Worm (Caenorhabditis elegans): Measurements from ENCODE around the gene R10E9.2.
A peak's percentile ranks its signal among the peaks of the same experiment; 100 is the strongest.

Gene R10E9.2

ce11 chrIII:3955674-3956073, 8.5 kb downstream of the R10E9.2 start (continued):
- TF ChIP-seq hpl-2 (GFP tag; optimal IDR thresholded peaks at IDR 0.05) (no peak), ceh-90 (tag; optimal IDR thresholded peaks at IDR 0.05) (no peak), vab-15 (tag; optimal IDR thresholded peaks at IDR 0.05) (no peak), nhr-76 (tag; optimal IDR thresholded peaks at IDR 0.05) (no peak), nhr-77 (tag; optimal IDR thresholded peaks at IDR 0.05) (no peak), zag-1 (tag; optimal IDR thresholded peaks at IDR 0.05) (no peak), sup-37 (GFP tag; optimal IDR thresholded peaks at IDR 0.05) (no peak), lin-13 (GFP tag; optimal IDR thresholded peaks at IDR 0.05) (no peak)

- no peak for TF ChIP-seq ces-1 (GFP tag; optimal IDR thresholded peaks at IDR 0.05)
- peak; percentile 44 for TF ChIP-seq pax-3 (tag; optimal IDR thresholded peaks at IDR 0.05)
- peak; percentile 91 for TF ChIP-seq dsc-1 (tag; optimal IDR thresholded peaks at IDR 0.05)
- no peak for TF ChIP-seq lin-13 (GFP tag; optimal IDR thresholded peaks at IDR 0.05)
- peak; percentile 48 for TF ChIP-seq nhr-47 (tag; optimal IDR thresholded peaks at IDR 0.05)
- peak; percentile 10 for TF ChIP-seq nhr-71 (tag; optimal IDR thresholded peaks at IDR 0.05)
- TF ChIP-seq unc-86 (tag; optimal IDR thresholded peaks at IDR 0.05): peak; percentile 30
- peak; percentile 79 for TF ChIP-seq sox-4 (tag; optimal IDR thresholded peaks at IDR 0.05)
- no peak for TF ChIP-seq xbp-1 (tag; optimal IDR thresholded peaks at IDR 0.05)
- peak; percentile 80 for TF ChIP-seq fkh-8 (tag; optimal IDR thresholded peaks at IDR 0.05)
- no peak for TF ChIP-seq nhr-85 (tag)
Observed at ce11 chrIII:3954828-3955227, 9.3 kb downstream of the R10E9.2 start.

ce11 chrIII:3954220-3954619, 9.9 kb downstream of the R10E9.2 start:
- TF ChIP-seq nhr-19 (GFP tag; conservative IDR thresholded peaks at IDR 0.05): peak; percentile 49; the same call in 1 of the 2 replicates
- TF ChIP-seq fkh-8 (tag; optimal IDR thresholded peaks at IDR 0.05): peak; percentile 67
- TF ChIP-seq zag-1 (tag; optimal IDR thresholded peaks at IDR 0.05): no peak
- TF ChIP-seq hlh-4 (tag; optimal IDR thresholded peaks at IDR 0.05): no peak
- peak; percentile 34 for TF ChIP-seq rnt-1 (tag; optimal IDR thresholded peaks at IDR 0.05)
- peak; percentile 57 for TF ChIP-seq pax-3 (tag; optimal IDR thresholded peaks at IDR 0.05)
- no peak for TF ChIP-seq egl-27 (tag; optimal IDR thresholded peaks at IDR 0.05)
- TF ChIP-seq lin-14 (GFP tag; optimal IDR thresholded peaks at IDR 0.05): peak; percentile 90
- TF ChIP-seq snu-23 (GFP tag; optimal IDR thresholded peaks at IDR 0.05): peak; percentile 54
- peak in 1 of 2 experiments; percentile 30 for TF ChIP-seq efl-1 (optimal IDR thresholded peaks at IDR 0.05)
- TF ChIP-seq efl-1 (GFP tag; optimal IDR thresholded peaks at IDR 0.05 in 1 of 2): peak in 1 of 2 experiments; percentile 90
- peak; percentile 59 for TF ChIP-seq ama-1 (optimal IDR thresholded peaks at IDR 0.05)
- TF ChIP-seq sup-37 (GFP tag; optimal IDR thresholded peaks at IDR 0.05): no peak
- TF ChIP-seq C04F5.9 (tag; optimal IDR thresholded peaks at IDR 0.05): no peak
- no peak for TF ChIP-seq Y116A8C.19 (tag; optimal IDR thresholded peaks at IDR 0.05; ENCODE audit: borderline replicate concordance)
- TF ChIP-seq ceh-82 (tag; optimal IDR thresholded peaks at IDR 0.05): peak in 1 of 3 experiments; percentile 8
- no peak for TF ChIP-seq hpl-2 (GFP tag; optimal IDR thresholded peaks at IDR 0.05)
- no peak for TF ChIP-seq F16B12.6 (tag; optimal IDR thresholded peaks at IDR 0.05)
- TF ChIP-seq mab-9 (GFP tag; IDR thresholded peaks at IDR 0.05): no peak
- TF ChIP-seq aha-1 (tag; optimal IDR thresholded peaks at IDR 0.05): no peak
- TF ChIP-seq grh-1 (GFP tag; IDR thresholded peaks at IDR 0.05): no peak
- peak; percentile 19 for TF ChIP-seq lin-13 (GFP tag; optimal IDR thresholded peaks at IDR 0.05)
- TF ChIP-seq pag-3 (tag; optimal IDR thresholded peaks at IDR 0.05; ENCODE audit: borderline replicate concordance, insufficient read depth): no peak
- peak; percentile 22 for TF ChIP-seq unc-86 (tag; optimal IDR thresholded peaks at IDR 0.05)
- TF ChIP-seq fkh-10 (GFP tag; optimal IDR thresholded peaks at IDR 0.05): no peak
- no peak for TF ChIP-seq nhr-85 (tag)
- TF ChIP-seq egl-13 (tag; optimal IDR thresholded peaks at IDR 0.05): no peak
- TF ChIP-seq lsy-2 (tag; optimal IDR thresholded peaks at IDR 0.05): peak; percentile 42 to 58
- no peak for TF ChIP-seq nhr-12 (tag; optimal IDR thresholded peaks at IDR 0.05)
- TF ChIP-seq C16A3.4 (tag; optimal IDR thresholded peaks at IDR 0.05): peak; percentile 42
- TF ChIP-seq elt-3 (tag; optimal IDR thresholded peaks at IDR 0.05): no peak
- TF ChIP-seq tbx-2 (tag; optimal IDR thresholded peaks at IDR 0.05): peak; percentile 45
- TF ChIP-seq dpl-1 (GFP tag; optimal IDR thresholded peaks at IDR 0.05): peak in 1 of 3 experiments; percentile 1
- peak; percentile 85 for TF ChIP-seq nhr-71 (tag; optimal IDR thresholded peaks at IDR 0.05)
- TF ChIP-seq dsc-1 (tag; optimal IDR thresholded peaks at IDR 0.05): peak; percentile 46
- TF ChIP-seq isw-1 (GFP tag; IDR thresholded peaks at IDR 0.05): no peak
- TF ChIP-seq snpc-4 (tag; optimal IDR thresholded peaks at IDR 0.05): no peak
- no peak for TF ChIP-seq mef-2 (tag; optimal IDR thresholded peaks at IDR 0.05)
- TF ChIP-seq ceh-63 (GFP tag; optimal IDR thresholded peaks at IDR 0.05): no peak
- TF ChIP-seq lin-35 (GFP tag; optimal IDR thresholded peaks at IDR 0.05): peak; percentile 20 to 70
- no peak for TF ChIP-seq ces-1 (GFP tag; optimal IDR thresholded peaks at IDR 0.05)

Measured in whole organism, L1 larva.